Worm (Caenorhabditis elegans): ENCODE data around the gene F23F1.5.

Gene F23F1.5

ce11 chrII:1334-1898, 30.0 kb downstream of the F23F1.5 start, which contains the start of gene 2L52.1 (continued):
- TF ChIP-seq zag-1 (tag; optimal IDR thresholded peaks at IDR 0.05), result no peak
- TF ChIP-seq nhr-11 (tag; optimal IDR thresholded peaks at IDR 0.05), result no peak
- no peak for TF ChIP-seq nhr-25 (tag; optimal IDR thresholded peaks at IDR 0.05)
- no peak for TF ChIP-seq unc-62 (GFP tag; optimal IDR thresholded peaks at IDR 0.05)
- TF ChIP-seq lsy-12 (tag; optimal IDR thresholded peaks at IDR 0.05), result no peak
- no peak for TF ChIP-seq mdl-1 (tag; optimal IDR thresholded peaks at IDR 0.05)
- TF ChIP-seq egl-27 (tag; optimal IDR thresholded peaks at IDR 0.05), result no peak

ce11 chrII:586-985, 30.8 kb downstream of the F23F1.5 start:
- TF ChIP-seq nhr-12 (tag; optimal IDR thresholded peaks at IDR 0.05) (no peak), nhr-77 (tag; optimal IDR thresholded peaks at IDR 0.05) (no peak), elt-3 (tag; optimal IDR thresholded peaks at IDR 0.05) (no peak), lin-39 (tag; optimal IDR thresholded peaks at IDR 0.05) (no peak), ceh-9 (tag; optimal IDR thresholded peaks at IDR 0.05) (no peak), ZK546.5 (tag; optimal IDR thresholded peaks at IDR 0.05) (no peak), snpc-4 (tag; optimal IDR thresholded peaks at IDR 0.05) (no peak), sea-2 (GFP tag; optimal IDR thresholded peaks at IDR 0.05) (no peak), ceh-16 (tag; optimal IDR thresholded peaks at IDR 0.05) (no peak), nhr-25 (tag; optimal IDR thresholded peaks at IDR 0.05) (no peak)

Measured in whole organism, L3 larva.